Worm (Caenorhabditis elegans) whole organism, early embryonic: ENCODE results near the gene Y55B1AR.2.

Source experiments
- B0310.2 ChIP-seq: sonication (generic microtip); optimal IDR thresholded peaks from 2 replicates; lab custom pipeline; 2016; ENCODE audit warnings: mild to moderate bottlenecking, missing genetic modification characterization, missing compliant biosample characterization
- F13C5.2 ChIP-seq: sonication (generic microtip); optimal IDR thresholded peaks from 2 replicates; lab custom pipeline; 2017; ENCODE audit warnings: mild to moderate bottlenecking, missing genetic modification characterization, inconsistent platforms, missing compliant biosample characterization
- aly-1 ChIP-seq: sonication (generic microtip); optimal IDR thresholded peaks from 2 replicates; lab custom pipeline; 2016; ENCODE audit warnings: missing genetic modification characterization, missing compliant biosample characterization
- ama-1 ChIP-seq: fragments of 150-350 bp; optimal IDR thresholded peaks from 2 replicates; lab custom pipeline; 2014
- ceh-13 ChIP-seq: fragments of 200-800 bp; sonication (Bioruptor generic); optimal IDR thresholded peaks from 2 replicates; lab custom pipeline; 2018; ENCODE audit warnings: mild to moderate bottlenecking, missing genetic modification characterization, missing compliant biosample characterization
- ceh-36 ChIP-seq: sonication (generic microtip); optimal IDR thresholded peaks from 2 replicates; lab custom pipeline; 2016; ENCODE audit warnings: missing genetic modification characterization, inconsistent platforms, missing compliant biosample characterization
- ets-7 ChIP-seq: sonication (generic microtip); optimal IDR thresholded peaks from 2 replicates; lab custom pipeline; 2016; ENCODE audit warnings: missing genotype, missing genetic modification characterization, missing compliant biosample characterization
- flt-1 ChIP-seq: fragments of 200-800 bp; sonication (Bioruptor generic); IDR thresholded peaks from 2 replicates; pipeline ENCODE4 v1.3.6; 2022; ENCODE audit warnings: missing genetic modification characterization, missing compliant biosample characterization
- hmbx-1 ChIP-seq: sonication (generic microtip); optimal IDR thresholded peaks from 2 replicates; lab custom pipeline; 2016; ENCODE audit warnings: mild to moderate bottlenecking, missing genetic modification characterization, missing compliant biosample characterization
- hmg-4 ChIP-seq: fragments of 200-800 bp; sonication (Bioruptor generic); optimal IDR thresholded peaks from 2 replicates; lab custom pipeline; 2018; ENCODE audit warnings: mild to moderate bottlenecking, missing genetic modification characterization, missing compliant biosample characterization
- hnd-1 ChIP-seq: sonication (generic microtip); optimal IDR thresholded peaks from 2 replicates; lab custom pipeline; 2016; ENCODE audit warnings: missing genetic modification characterization, missing compliant biosample characterization
- pes-1 ChIP-seq: fragments of 200-800 bp; sonication (Bioruptor generic); IDR thresholded peaks from 2 replicates; pipeline ENCODE4 v1.3.6; 2022; ENCODE audit warnings: missing genetic modification reagents, missing genetic modification characterization, missing compliant biosample characterization
- scrt-1 ChIP-seq: fragments of 200-800 bp; sonication (Bioruptor generic); IDR thresholded peaks from 2 replicates; pipeline ENCODE4 v1.3.6; 2022; ENCODE audit warnings: missing genetic modification characterization, missing compliant biosample characterization
- sea-1 ChIP-seq: fragments of 200-800 bp; sonication (Bioruptor generic); conservative IDR thresholded peaks from 2 replicates; pipeline ENCODE4 v1.3.6; 2022; ENCODE audit warnings: missing genetic modification characterization, missing compliant biosample characterization
- tbx-11 ChIP-seq: fragments of 200-800 bp; sonication (Bioruptor generic); IDR thresholded peaks from 2 replicates; pipeline ENCODE4 v1.3.6; 2022; ENCODE audit warnings: missing genetic modification characterization, missing compliant biosample characterization
- tbx-37 ChIP-seq: fragments of 200-800 bp; sonication (Bioruptor generic); conservative IDR thresholded peaks from 2 replicates; pipeline ENCODE4 v1.3.6; 2022; ENCODE audit warnings: missing genetic modification reagents, missing genetic modification characterization, missing compliant biosample characterization
- tra-4 ChIP-seq: sonication (generic microtip); optimal IDR thresholded peaks from 2 replicates; lab custom pipeline; 2017; ENCODE audit warnings: missing genetic modification characterization, missing compliant biosample characterization

The Y55B1AR.2 gene

DNA sequence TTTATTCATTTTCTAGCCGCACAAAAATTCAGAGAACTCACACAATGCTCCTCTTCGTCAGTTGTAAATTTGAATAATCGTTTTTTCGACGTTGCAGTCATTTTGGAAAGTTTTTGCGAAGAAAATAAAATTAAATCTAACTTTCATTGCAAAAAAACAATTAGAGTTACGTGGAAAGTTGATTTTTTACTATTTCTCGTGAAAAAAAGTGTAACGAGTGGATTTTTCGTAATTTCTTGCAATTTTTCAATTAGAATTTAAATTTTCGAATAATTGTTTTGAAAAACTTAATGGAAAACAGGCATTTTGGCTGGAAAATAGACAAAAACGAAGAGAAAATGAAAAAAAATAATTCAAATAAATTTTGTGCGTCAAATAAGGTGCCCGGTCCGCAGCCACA, at the start of gene Y55B1AR.2:
Y55B1AR.2 (minus strand) TSS at position 101 of the 400 bp plus-strand sequence.
- no peak for TF ChIP-seq tbx-37 (GFP tag; lab: Robert Waterston, UW)
- TF ChIP-seq ets-7 (tag; lab: Kevin White, UChicago) = no peak
- TF ChIP-seq tbx-11 (GFP tag; lab: Robert Waterston, UW) = no peak
- TF ChIP-seq F13C5.2 (tag; lab: Kevin White, UChicago) = no peak
- TF ChIP-seq flt-1 (GFP tag; lab: Robert Waterston, UW) = no peak
- TF ChIP-seq aly-1 = no peak

DNA sequence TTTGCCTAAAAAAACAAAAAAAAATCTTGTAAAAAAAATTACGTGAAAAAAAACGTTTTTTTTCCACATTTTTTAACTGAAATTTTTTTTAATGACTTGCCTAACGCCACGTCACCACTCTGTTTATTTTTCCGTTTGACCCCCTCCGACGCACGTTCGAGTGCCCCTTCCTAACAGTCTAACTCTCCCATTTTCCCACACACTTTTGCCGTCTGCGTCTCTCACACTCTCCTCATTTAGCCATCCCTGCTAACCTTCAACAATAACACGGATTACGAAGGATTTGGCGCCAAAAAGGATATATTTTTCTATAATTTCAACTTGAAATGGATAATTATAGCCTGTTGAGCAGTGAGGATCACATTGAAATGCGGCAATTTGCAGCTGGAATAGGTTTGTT, 48.7 kb upstream of the Y55B1AR.2 start:
- TF ChIP-seq aly-1 (no peak), F13C5.2 (tag; lab: Kevin White, UChicago) (no peak), tbx-37 (GFP tag; lab: Robert Waterston, UW) (no peak), hmg-4 (no peak), scrt-1 (GFP tag; lab: Robert Waterston, UW) (no peak), tra-4 (tag; lab: Kevin White, UChicago) (no peak), tbx-11 (GFP tag; lab: Robert Waterston, UW) (no peak), B0310.2 (tag; lab: Kevin White, UChicago) (no peak), ceh-13 (GFP tag; lab: Kevin White, UChicago) (no peak), sea-1 (GFP tag; lab: Robert Waterston, UW) (no peak), ama-1 (lab: Kevin White, UChicago) (no peak), ets-7 (tag; lab: Kevin White, UChicago) (no peak), ceh-36 (tag; lab: Kevin White, UChicago) (no peak), hmbx-1 (tag; lab: Kevin White, UChicago) (no peak), hnd-1 (tag; lab: Kevin White, UChicago) (no peak)

DNA sequence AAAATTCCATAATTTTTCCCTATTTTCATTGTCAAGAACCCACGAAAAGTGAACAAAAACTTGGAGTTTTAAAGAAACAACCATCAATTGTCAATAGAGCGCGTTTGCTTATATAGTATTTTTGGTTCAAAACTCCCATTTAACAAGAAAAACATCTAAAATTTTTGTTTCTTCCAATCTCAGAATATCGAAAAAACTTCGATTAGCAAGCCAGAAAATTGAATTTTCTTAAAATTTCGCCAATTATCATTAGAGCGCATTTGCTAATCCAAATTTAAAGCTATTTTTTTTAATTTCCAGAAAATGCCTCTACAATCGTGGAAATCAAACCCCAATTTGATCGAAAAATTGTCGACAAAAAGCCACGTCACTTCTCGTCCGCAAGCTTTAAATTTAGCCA, 47.9 kb upstream of the Y55B1AR.2 start, which contains the start of gene orai-1:
orai-1 (plus strand) TSS at position 301 of the 400 bp plus-strand sequence.
- TF ChIP-seq B0310.2 (tag; lab: Kevin White, UChicago) = no peak
- TF ChIP-seq ceh-13 (GFP tag; lab: Kevin White, UChicago) = no peak
- TF ChIP-seq aly-1 = no peak
- no peak for TF ChIP-seq scrt-1 (GFP tag; lab: Robert Waterston, UW)
- no peak for TF ChIP-seq ama-1 (lab: Kevin White, UChicago)
- TF ChIP-seq F13C5.2 (tag; lab: Kevin White, UChicago) = no peak
- no peak for TF ChIP-seq ceh-36 (tag; lab: Kevin White, UChicago)
- TF ChIP-seq ets-7 (tag; lab: Kevin White, UChicago) = no peak
- no peak for TF ChIP-seq tbx-37 (GFP tag; lab: Robert Waterston, UW)
- no peak for TF ChIP-seq hmbx-1 (tag; lab: Kevin White, UChicago)
- no peak for TF ChIP-seq hmg-4
- no peak for TF ChIP-seq tra-4 (tag; lab: Kevin White, UChicago)
- TF ChIP-seq pes-1 (GFP tag; lab: Robert Waterston, UW) = no peak
- no peak for TF ChIP-seq tbx-11 (GFP tag; lab: Robert Waterston, UW)
- TF ChIP-seq hnd-1 (tag; lab: Kevin White, UChicago) = no peak
- TF ChIP-seq sea-1 (GFP tag; lab: Robert Waterston, UW) = no peak

DNA sequence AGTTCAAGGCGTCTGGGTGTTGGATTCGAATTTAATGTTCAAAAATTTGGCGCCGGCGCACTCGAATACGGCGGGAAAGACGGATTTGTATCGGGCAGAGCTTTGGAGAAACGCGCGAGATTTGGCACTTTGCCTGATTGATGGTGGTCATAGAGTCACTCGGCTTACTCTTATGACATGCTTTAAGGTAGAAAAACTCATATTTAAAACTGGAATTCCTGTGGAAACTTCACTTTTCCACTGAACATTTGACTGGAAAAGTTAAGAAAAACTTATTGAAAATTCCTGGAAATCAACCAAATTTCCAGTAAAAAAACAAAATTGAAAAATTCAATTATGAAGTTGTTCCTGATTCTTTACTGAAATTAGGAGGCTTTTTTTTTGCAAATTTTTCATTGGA, 46.1 kb upstream of the Y55B1AR.2 start:
- TF ChIP-seq B0310.2 (tag; lab: Kevin White, UChicago) (no peak), flt-1 (GFP tag; lab: Robert Waterston, UW) (no peak), sea-1 (GFP tag; lab: Robert Waterston, UW) (no peak), ets-7 (tag; lab: Kevin White, UChicago) (no peak), pes-1 (GFP tag; lab: Robert Waterston, UW) (no peak), ama-1 (lab: Kevin White, UChicago) (no peak), hmg-4 (no peak), hnd-1 (tag; lab: Kevin White, UChicago) (no peak), ceh-36 (tag; lab: Kevin White, UChicago) (no peak), F13C5.2 (tag; lab: Kevin White, UChicago) (no peak), hmbx-1 (tag; lab: Kevin White, UChicago) (no peak), scrt-1 (GFP tag; lab: Robert Waterston, UW) (no peak)

DNA sequence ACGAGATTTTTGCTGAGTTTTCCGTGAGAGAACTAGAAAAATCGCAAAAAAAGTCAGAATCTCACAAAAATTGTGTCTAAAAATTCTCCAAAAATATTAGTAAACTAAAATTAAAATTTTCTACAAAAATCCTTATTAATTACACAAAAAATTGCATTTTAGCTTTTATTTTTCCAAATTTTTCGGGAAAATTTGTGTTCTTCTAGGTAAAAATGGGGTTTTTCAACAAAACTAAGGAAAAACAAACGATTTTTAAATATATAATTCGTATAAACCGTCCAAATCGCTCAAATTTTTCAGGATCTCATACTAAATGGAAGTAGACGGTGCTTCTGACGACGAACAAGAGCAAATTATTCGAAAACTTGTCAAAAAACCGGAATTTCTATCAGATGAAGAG, 43.2 kb upstream of the Y55B1AR.2 start, which contains the start of gene W06E11.1:
W06E11.1 (plus strand) TSS at position 301 of the 400 bp plus-strand sequence.
- TF ChIP-seq tbx-11 (GFP tag; lab: Robert Waterston, UW) (no peak), ama-1 (lab: Kevin White, UChicago) (no peak), scrt-1 (GFP tag; lab: Robert Waterston, UW) (no peak), aly-1 (no peak), ceh-36 (tag; lab: Kevin White, UChicago) (no peak), tbx-37 (GFP tag; lab: Robert Waterston, UW) (no peak), hmg-4 (no peak), flt-1 (GFP tag; lab: Robert Waterston, UW) (no peak), hnd-1 (tag; lab: Kevin White, UChicago) (no peak)

DNA sequence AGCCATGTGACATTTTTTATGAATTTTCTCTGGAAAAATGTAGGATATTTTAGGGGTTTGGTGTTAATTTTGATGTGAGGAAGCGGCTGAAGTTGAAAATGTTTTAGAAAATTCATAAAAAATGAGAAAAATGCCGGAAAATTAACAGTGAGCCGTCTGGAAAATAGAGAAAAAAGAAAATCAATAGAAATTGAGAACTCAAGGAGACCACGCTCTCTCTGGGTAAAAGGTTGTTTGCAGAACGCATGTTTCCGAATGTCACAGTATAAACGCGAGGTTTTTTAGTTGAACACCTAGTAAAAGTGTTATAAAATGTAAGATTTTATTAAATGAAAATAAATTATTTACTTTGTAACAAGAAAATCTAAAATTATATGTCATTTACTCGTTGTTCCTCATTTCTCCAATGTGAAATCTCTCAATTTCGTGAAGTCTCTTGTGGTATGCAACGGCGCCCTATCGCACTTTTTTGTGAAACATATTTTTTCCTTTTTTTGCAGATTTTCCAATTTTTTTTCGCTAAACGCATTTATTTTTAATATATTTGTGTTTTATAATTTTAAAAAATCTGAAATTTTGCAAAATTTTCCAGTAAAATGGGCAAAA, 41.7 kb upstream of the Y55B1AR.2 start, which contains the start of the genes tag-266 and tag-267:
tag-266 (minus strand) TSS at position 29 of the 606 bp plus-strand sequence.
tag-267 (plus strand) TSS at position 593 of the 606 bp plus-strand sequence.
- no peak for TF ChIP-seq sea-1 (GFP tag; lab: Robert Waterston, UW)
- peak; percentile 87 for TF ChIP-seq F13C5.2 (tag; lab: Kevin White, UChicago)
- no peak for TF ChIP-seq ceh-36 (tag; lab: Kevin White, UChicago)
- TF ChIP-seq B0310.2 (tag; lab: Kevin White, UChicago) = peak; percentile 59
- peak; percentile 63 for TF ChIP-seq hnd-1 (tag; lab: Kevin White, UChicago)
- TF ChIP-seq flt-1 (GFP tag; lab: Robert Waterston, UW) = peak; percentile 35; the same call in 1 of the 2 replicates
- TF ChIP-seq ama-1 (lab: Kevin White, UChicago) = no peak
- peak; percentile 58 for TF ChIP-seq tbx-37 (GFP tag; lab: Robert Waterston, UW)
- TF ChIP-seq tbx-11 (GFP tag; lab: Robert Waterston, UW) = peak; percentile 71
- TF ChIP-seq scrt-1 (GFP tag; lab: Robert Waterston, UW) = no peak
- peak; percentile 78 for TF ChIP-seq pes-1 (GFP tag; lab: Robert Waterston, UW)
- no peak for TF ChIP-seq hmg-4
- peak; percentile 40 for TF ChIP-seq ceh-13 (GFP tag; lab: Kevin White, UChicago)
- no peak for TF ChIP-seq aly-1
- TF ChIP-seq tra-4 (tag; lab: Kevin White, UChicago) = peak; percentile 18
- peak; percentile 56 for TF ChIP-seq hmbx-1 (tag; lab: Kevin White, UChicago)
